Fruit fly (Drosophila melanogaster) whole organism, embryonic: ENCODE measurements around the gene Cyp40.

Experiments used
- Bteb2 ChIP-seq: fragments of 200-800 bp; sonication (Bioruptor generic); optimal IDR thresholded peaks from 2 replicates; lab custom pipeline; 2016; ENCODE audit warnings: missing biosample characterization, missing genetic modification characterization
- CG10267 ChIP-seq: fragments of 200-800 bp; sonication (Bioruptor generic); optimal IDR thresholded peaks from 2 replicates; lab custom pipeline; 2018; ENCODE audit warnings: missing biosample characterization, mild to moderate bottlenecking, missing genetic modification characterization, moderate library complexity
- CG10979 ChIP-seq: fragments of 200-800 bp; sonication (Bioruptor generic); optimal IDR thresholded peaks from 2 replicates; lab custom pipeline; 2018; ENCODE audit warnings: missing biosample characterization, mild to moderate bottlenecking, missing genetic modification characterization, moderate library complexity
- CG11398 ChIP-seq: fragments of 200-800 bp; sonication (Bioruptor generic); optimal IDR thresholded peaks from 2 replicates; lab custom pipeline; 2016; ENCODE audit warnings: missing biosample characterization, missing genetic modification characterization
- CG11695 ChIP-seq: fragments of 200-800 bp; sonication (Bioruptor generic); IDR thresholded peaks from 3 replicates; pipeline ENCODE4 v1.3.6; 2022; ENCODE audit warnings: missing biosample characterization, missing genetic modification characterization
- CG12299 ChIP-seq: fragments of 200-800 bp; sonication (Bioruptor generic); optimal IDR thresholded peaks from 2 replicates; lab custom pipeline; 2018; ENCODE audit warnings: missing biosample characterization, mild to moderate bottlenecking, missing genetic modification characterization
- CG14710 ChIP-seq: fragments of 200-800 bp; sonication (Bioruptor generic); optimal IDR thresholded peaks from 3 replicates; lab custom pipeline; 2019; ENCODE audit warnings: missing biosample characterization, mild to moderate bottlenecking, missing genetic modification characterization, moderate library complexity
- CG1529 ChIP-seq: fragments of 200-800 bp; sonication (Bioruptor generic); optimal IDR thresholded peaks from 3 replicates; lab custom pipeline; 2018; ENCODE audit warnings: missing biosample characterization, missing genetic modification characterization
- CG16815 ChIP-seq: fragments of 200-800 bp; sonication (Bioruptor generic); optimal IDR thresholded peaks from 3 replicates; lab custom pipeline; 2017; ENCODE audit warnings: missing biosample characterization, mild to moderate bottlenecking, missing genetic modification characterization
- CG17385 ChIP-seq: fragments of 200-800 bp; sonication (Bioruptor generic); optimal IDR thresholded peaks from 3 replicates; lab custom pipeline; 2018; ENCODE audit warnings: missing biosample characterization, mild to moderate bottlenecking, missing genetic modification characterization
- CG1792 ChIP-seq: fragments of 200-800 bp; sonication (Bioruptor generic); optimal IDR thresholded peaks from 2 replicates; lab custom pipeline; 2016; ENCODE audit warnings: missing biosample characterization, missing genetic modification characterization
- CG2199 ChIP-seq: fragments of 200-800 bp; sonication (Bioruptor generic); IDR thresholded peaks from 3 replicates; pipeline ENCODE4 v1.3.6; 2022; ENCODE audit warnings: missing biosample characterization, missing genetic modification characterization
- CG3065 ChIP-seq: fragments of 200-800 bp; sonication (Bioruptor generic); optimal IDR thresholded peaks from 2 replicates; lab custom pipeline; 2016; ENCODE audit warnings: missing biosample characterization, missing genetic modification characterization
- CG5245 ChIP-seq: fragments of 200-800 bp; sonication (Bioruptor generic); optimal IDR thresholded peaks from 3 replicates; lab custom pipeline; 2016; ENCODE audit warnings: missing biosample characterization, missing genetic modification characterization
- CG5953 ChIP-seq: fragments of 200-800 bp; sonication (Bioruptor generic); IDR thresholded peaks from 2 replicates; pipeline ENCODE4 v1.3.6; 2022; ENCODE audit warnings: missing biosample characterization, missing genetic modification characterization
- CG6765 ChIP-seq: fragments of 200-800 bp; sonication (Bioruptor generic); optimal IDR thresholded peaks from 3 replicates; lab custom pipeline; 2017; ENCODE audit warnings: missing biosample characterization, mild to moderate bottlenecking, missing genetic modification characterization
- CG8290 ChIP-seq, 3 experiments: fragments of 200-800 bp; sonication (Bioruptor generic); optimal IDR thresholded peaks; 2 replicates each; lab custom pipeline; 2016 to 2019; ENCODE audit warnings: missing biosample characterization in 3 of 3, missing genetic modification characterization in 3 of 3, mild to moderate bottlenecking in 2 of 3, moderate library complexity in 1 of 3
- H15 ChIP-seq: fragments of 200-800 bp; sonication (Bioruptor generic); IDR thresholded peaks from 3 replicates; pipeline ENCODE4 v1.3.6; 2022; ENCODE audit warnings: missing biosample characterization, missing genetic modification characterization
- Lim3 ChIP-seq: fragments of 200-800 bp; sonication (Bioruptor generic); IDR thresholded peaks from 2 replicates; pipeline ENCODE4 v1.3.6; 2022; ENCODE audit warnings: missing biosample characterization, missing genetic modification characterization
- Nf-YC ChIP-seq: fragments of 200-800 bp; optimal IDR thresholded peaks from 3 replicates; lab custom pipeline; 2019; ENCODE audit warnings: missing biosample characterization, mild to moderate bottlenecking, missing genetic modification characterization, moderate library complexity
- Optix ChIP-seq: fragments of 200-800 bp; sonication (Bioruptor generic); IDR thresholded peaks from 3 replicates; pipeline ENCODE4 v1.3.6; 2022; ENCODE audit warnings: missing biosample characterization, missing genetic modification characterization
- Vsx1 ChIP-seq: fragments of 200-800 bp; sonication (Bioruptor generic); optimal IDR thresholded peaks from 2 replicates; lab custom pipeline; 2017; ENCODE audit warnings: missing biosample characterization, mild to moderate bottlenecking, missing genetic modification characterization, missing genetic modification reagents
- YL-1 ChIP-seq: fragments of 200-800 bp; sonication (Bioruptor generic); optimal IDR thresholded peaks from 3 replicates; lab custom pipeline; 2017; ENCODE audit warnings: missing biosample characterization, mild to moderate bottlenecking, missing genetic modification characterization
- cas ChIP-seq: fragments of 200-800 bp; sonication (Bioruptor generic); IDR thresholded peaks from 2 replicates; pipeline ENCODE4 v1.3.6; 2022; ENCODE audit warnings: missing biosample characterization, missing genetic modification characterization
- chn ChIP-seq: fragments of 200-800 bp; sonication (Bioruptor generic); optimal IDR thresholded peaks from 2 replicates; lab custom pipeline; 2016; ENCODE audit warnings: missing biosample characterization, missing genetic modification characterization
- eyg ChIP-seq: fragments of 200-800 bp; sonication (Bioruptor generic); optimal IDR thresholded peaks from 3 replicates; lab custom pipeline; 2016; ENCODE audit warnings: missing biosample characterization, missing genetic modification characterization
- h ChIP-seq: fragments of >200 bp; optimal IDR thresholded peaks from 2 replicates; lab custom pipeline; 2017
- hb ChIP-seq: fragments of 200-800 bp; sonication (Bioruptor generic); IDR thresholded peaks from 3 replicates; pipeline ENCODE4 v1.3.6; 2022; ENCODE audit warnings: missing biosample characterization, missing genetic modification characterization; ENCODE audit not compliant: partially characterized antibody
- hbn ChIP-seq: fragments of 200-800 bp; sonication (Bioruptor generic); IDR thresholded peaks from 2 replicates; pipeline ENCODE4 v1.3.6; 2022; ENCODE audit warnings: missing biosample characterization, missing genetic modification characterization; ENCODE audit not compliant: partially characterized antibody
- knrl ChIP-seq: fragments of 200-800 bp; sonication (Bioruptor generic); IDR thresholded peaks from 3 replicates; pipeline ENCODE4 v1.3.6; 2022; ENCODE audit warnings: missing biosample characterization, missing genetic modification characterization; ENCODE audit not compliant: partially characterized antibody
- lilli ChIP-seq: fragments of 200-800 bp; sonication (Bioruptor generic); optimal IDR thresholded peaks from 3 replicates; lab custom pipeline; 2016; ENCODE audit warnings: missing biosample characterization, missing genetic modification characterization
- lov ChIP-seq, 2 experiments: fragments of 200-800 bp in 1 of 2; fragments of >200 bp in 1 of 2; sonication (Bioruptor generic) in 1 of 2; IDR thresholded peaks in 1 of 2; optimal IDR thresholded peaks in 1 of 2; 2 replicates in 1 of 2; 3 replicates in 1 of 2; pipeline versions ENCODE4 v1.3.6 to Lab custom; 2017 to 2022; ENCODE audit warnings: missing biosample characterization in 1 of 2, missing genetic modification characterization in 1 of 2
- oc ChIP-seq: fragments of 200-800 bp; sonication (Bioruptor generic); optimal IDR thresholded peaks from 2 replicates; lab custom pipeline; 2018; ENCODE audit warnings: missing biosample characterization, mild to moderate bottlenecking, missing genetic modification characterization, moderate library complexity
- pros ChIP-seq: fragments of 200-800 bp; sonication (Bioruptor generic); optimal IDR thresholded peaks from 3 replicates; lab custom pipeline; 2019; ENCODE audit warnings: missing biosample characterization, mild to moderate bottlenecking, missing genetic modification characterization, moderate library complexity
- ro ChIP-seq: fragments of 200-800 bp; sonication (Bioruptor generic); IDR thresholded peaks from 2 replicates; pipeline ENCODE4 v1.3.6; 2022; ENCODE audit warnings: missing biosample characterization, missing genetic modification characterization
- sens-2 ChIP-seq: fragments of 200-800 bp; sonication (Bioruptor generic); IDR thresholded peaks from 2 replicates; pipeline ENCODE4 v1.3.6; 2022; ENCODE audit warnings: missing biosample characterization, missing genetic modification characterization
- vnd ChIP-seq: fragments of 200-800 bp; sonication (Bioruptor generic); IDR thresholded peaks from 3 replicates; pipeline ENCODE4 v1.3.6; 2022; ENCODE audit warnings: missing biosample characterization, missing genetic modification characterization; ENCODE audit not compliant: partially characterized antibody

Cyp40 gene

dm6 chr3L:9678994-9679393 is 50.5 kb downstream of the Cyp40 start, which contains the start of the genes fry and CG16717 (continued):
- TF ChIP-seq CG10267 (peak; percentile 9), CG14710 (tag; lab: Kevin White, UChicago) (peak; percentile 1), CG1529 (no peak), sens-2 (GFP tag; lab: Robert Waterston, UW) (no peak), CG6765 (GFP tag; lab: Kevin White, UChicago) (no peak), lilli (GFP tag; lab: Kevin White, UChicago) (no peak), pros (GFP tag; lab: Kevin White, UChicago) (no peak), Lim3 (GFP tag; lab: Robert Waterston, UW) (no peak), CG5953 (no peak), lov (optimal IDR thresholded peaks at IDR 0.05; lab: Kevin White, UChicago) (no peak), lov (GFP tag; IDR thresholded peaks at IDR 0.05; lab: Robert Waterston, UW) (no peak), Nf-YC (tag; lab: Kevin White, UChicago) (no peak), CG10979 (no peak), Optix (GFP tag; lab: Robert Waterston, UW) (no peak), CG17385 (GFP tag; lab: Kevin White, UChicago) (peak; percentile 92), CG2199 (GFP tag; lab: Robert Waterston, UW) (no peak), CG8290 (GFP tag; optimal IDR thresholded peaks at IDR 0.05; lab: Kevin White, UChicago) (no peak), CG8290 (tag; optimal IDR thresholded peaks at IDR 0.05; lab: Kevin White, UChicago) (no peak), Vsx1 (GFP tag; lab: Kevin White, UChicago) (no peak), YL-1 (no peak), CG11695 (GFP tag; lab: Robert Waterston, UW) (no peak), h (lab: Kevin White, UChicago) (no peak), CG12299 (tag; lab: Kevin White, UChicago) (no peak), CG1792 (no peak), knrl (GFP tag; lab: Robert Waterston, UW) (no peak), CG3065 (no peak), CG5245 (no peak), hb (GFP tag; lab: Robert Waterston, UW) (no peak), CG16815 (GFP tag; lab: Kevin White, UChicago) (no peak)

DNA sequence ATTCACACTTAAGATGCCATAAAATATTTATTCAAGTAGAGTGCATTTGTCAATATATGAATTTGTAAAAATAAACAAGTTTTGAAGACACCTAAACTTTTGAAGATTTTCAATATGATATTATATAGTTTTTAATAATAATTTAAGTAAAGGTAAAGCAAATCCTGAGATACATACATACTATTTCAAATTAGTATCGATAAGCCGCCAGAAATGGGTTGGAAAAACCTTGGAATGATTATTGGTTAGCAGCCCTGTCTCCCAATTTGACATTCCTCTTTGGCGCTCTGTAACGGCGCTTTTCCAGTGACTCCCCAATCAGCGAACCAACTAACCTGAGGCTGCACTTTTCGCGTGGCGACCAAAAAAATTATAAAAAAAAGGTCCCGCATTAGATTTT is 52.5 kb downstream of the Cyp40 start, which contains the start of gene alphaTub67C:
alphaTub67C (plus strand) TSS at position 301 of the 400 bp plus-strand sequence.
- TF ChIP-seq oc = no peak
- no peak for TF ChIP-seq Bteb2 (GFP tag; lab: Kevin White, UChicago)
- TF ChIP-seq hbn (GFP tag; lab: Robert Waterston, UW) = no peak
- no peak for TF ChIP-seq CG11398 (GFP tag; lab: Kevin White, UChicago)
- no peak for TF ChIP-seq vnd (GFP tag; lab: Robert Waterston, UW)
- no peak for TF ChIP-seq cas (GFP tag; lab: Robert Waterston, UW)
- TF ChIP-seq ro = no peak
- TF ChIP-seq eyg = no peak
- TF ChIP-seq H15 = no peak
- no peak for TF ChIP-seq chn (GFP tag; lab: Kevin White, UChicago)
